Fruit fly (Drosophila melanogaster): ENCODE data around the gene Idh3g.

The Idh3g gene

DNA sequence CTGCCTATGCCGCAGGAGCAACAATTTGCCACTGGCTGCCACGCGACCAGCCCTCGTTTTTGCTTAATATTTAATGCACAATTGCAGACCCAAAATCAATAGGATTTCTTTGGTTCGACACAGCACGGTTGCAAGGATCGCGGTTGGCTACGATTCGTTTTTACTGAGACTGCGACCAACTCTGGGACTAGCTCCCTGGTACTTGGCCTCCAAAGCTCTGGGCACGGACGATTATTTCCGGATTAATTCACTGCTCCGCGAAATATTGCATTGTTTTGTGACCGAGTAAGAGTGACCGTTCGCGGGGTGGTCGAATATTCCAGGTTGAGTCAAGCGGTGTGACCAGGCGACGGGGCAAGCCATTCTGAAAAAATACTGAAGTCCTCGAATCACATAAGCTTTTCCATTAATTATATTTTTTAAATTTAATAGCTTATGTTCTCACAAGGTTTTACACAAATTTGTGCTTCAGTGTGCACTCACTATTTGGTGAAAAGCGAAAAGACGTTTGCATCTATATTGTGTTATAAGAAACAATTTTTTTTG, 19.6 kb upstream of the Idh3g start, which contains the start of gene Tnks:
Gene Tnks (minus strand): TSS at position 302 of the 546 bp plus-strand sequence.
- TF ChIP-seq CG17806 (tag; optimal IDR thresholded peaks at IDR 0.05) = no peak
- TF ChIP-seq CG34367 (tag; optimal IDR thresholded peaks at IDR 0.05) = no peak
- TF ChIP-seq fd96Ca (GFP tag; IDR thresholded peaks at IDR 0.05) = 0 out of 3 replicates have a peak, but pooled peaks have one; percentile 19
- no peak for TF ChIP-seq Pif1A (GFP tag; optimal IDR thresholded peaks at IDR 0.05)
- no peak for TF ChIP-seq CG12605 (GFP tag; IDR thresholded peaks at IDR 0.05)
- TF ChIP-seq CG8159 (tag; optimal IDR thresholded peaks at IDR 0.05) = peak; percentile 5

dm6 chr3R:25661531-25662193, 19.0 kb upstream of the Idh3g start, which contains the start of gene RASSF8:
Gene RASSF8, plus strand, starts transcription at chr3R:25661795.
- TF ChIP-seq CG8159 (tag; optimal IDR thresholded peaks at IDR 0.05) = no peak
- peak; percentile 1 for TF ChIP-seq Pif1A (GFP tag; optimal IDR thresholded peaks at IDR 0.05)
- TF ChIP-seq CG8301 (tag; optimal IDR thresholded peaks at IDR 0.05) = peak; percentile 23
- peak; percentile 17; the same call in 1 of the 3 replicates for TF ChIP-seq fd96Ca (GFP tag; IDR thresholded peaks at IDR 0.05)
- peak; percentile 11 for TF ChIP-seq Pif1B (GFP tag; optimal IDR thresholded peaks at IDR 0.05)

DNA sequence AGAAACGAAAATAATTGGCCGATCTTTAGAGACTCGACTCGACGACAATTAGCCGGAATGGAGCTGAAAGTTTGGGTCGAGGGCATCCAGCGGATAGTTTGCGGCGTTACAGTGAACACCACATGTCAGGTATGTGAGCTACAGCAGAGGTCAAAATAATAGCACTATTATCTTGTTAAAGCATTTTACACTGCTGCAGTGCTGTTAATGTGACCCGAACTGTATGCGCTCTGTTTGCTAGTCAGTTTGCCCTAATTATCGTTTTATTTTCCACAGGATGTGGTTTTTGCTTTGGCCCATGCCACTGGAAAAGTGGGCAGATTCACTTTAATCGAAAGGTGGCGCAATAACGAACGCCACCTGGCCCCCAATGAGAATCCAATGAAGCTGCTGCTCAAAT, 18.3 kb upstream of the Idh3g start:
- TF ChIP-seq CG10348 (GFP tag; IDR thresholded peaks at IDR 0.05) (no peak), CG32121 (GFP tag; IDR thresholded peaks at IDR 0.05) (no peak), CG15710 (tag; optimal IDR thresholded peaks at IDR 0.05) (no peak), gl (tag; optimal IDR thresholded peaks at IDR 0.05) (no peak), rn (GFP tag; IDR thresholded peaks at IDR 0.05) (no peak), CG9948 (tag; optimal IDR thresholded peaks at IDR 0.05) (no peak), CG14655 (GFP tag; optimal IDR thresholded peaks at IDR 0.05) (no peak), EcR (GFP tag; optimal IDR thresholded peaks at IDR 0.05) (no peak), Snoo (tag; optimal IDR thresholded peaks at IDR 0.05) (no peak), D1 (tag; optimal IDR thresholded peaks at IDR 0.05) (no peak), fd96Ca (GFP tag; IDR thresholded peaks at IDR 0.05) (no peak), CG34367 (tag; optimal IDR thresholded peaks at IDR 0.05) (no peak), CG13204 (GFP tag; optimal IDR thresholded peaks at IDR 0.05) (no peak), Pif1B (GFP tag; optimal IDR thresholded peaks at IDR 0.05) (no peak), CG4496 (GFP tag; IDR thresholded peaks at IDR 0.05) (no peak), CG12605 (GFP tag; IDR thresholded peaks at IDR 0.05) (no peak), Pif1A (GFP tag; optimal IDR thresholded peaks at IDR 0.05) (no peak), Ets98B (GFP tag; IDR thresholded peaks at IDR 0.05) (no peak; the same call in 1 of the 2 replicates), CG8301 (tag; optimal IDR thresholded peaks at IDR 0.05) (no peak)

DNA sequence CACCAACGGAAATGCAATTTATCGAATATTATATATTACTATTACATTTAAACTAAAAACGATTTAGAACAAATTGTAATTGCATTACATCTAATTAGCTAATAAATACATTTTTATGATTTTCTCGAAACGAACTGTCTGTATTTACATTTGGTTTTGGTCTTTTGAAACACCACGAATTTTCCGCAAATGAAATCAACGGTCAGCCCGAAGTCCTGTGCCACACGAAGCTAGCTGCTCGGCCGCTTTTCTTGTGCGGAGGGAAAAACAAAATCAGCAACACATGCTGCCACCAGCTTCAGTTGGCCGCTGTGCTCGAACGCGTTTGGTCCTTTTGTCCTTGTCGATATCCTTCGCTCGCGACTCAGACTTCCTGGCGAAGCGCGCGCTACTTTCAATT, 15.1 kb upstream of the Idh3g start, which contains the start of gene Lgr3:
Gene Lgr3 (plus strand): TSS at position 301 of the 400 bp plus-strand sequence.
- no peak for TF ChIP-seq fd96Ca (GFP tag; IDR thresholded peaks at IDR 0.05)
- TF ChIP-seq CG12605 (GFP tag; IDR thresholded peaks at IDR 0.05) = no peak
- no peak for TF ChIP-seq gl (tag; optimal IDR thresholded peaks at IDR 0.05)
- TF ChIP-seq CG34367 (tag; optimal IDR thresholded peaks at IDR 0.05) = no peak
- TF ChIP-seq CG8301 (tag; optimal IDR thresholded peaks at IDR 0.05) = no peak

DNA sequence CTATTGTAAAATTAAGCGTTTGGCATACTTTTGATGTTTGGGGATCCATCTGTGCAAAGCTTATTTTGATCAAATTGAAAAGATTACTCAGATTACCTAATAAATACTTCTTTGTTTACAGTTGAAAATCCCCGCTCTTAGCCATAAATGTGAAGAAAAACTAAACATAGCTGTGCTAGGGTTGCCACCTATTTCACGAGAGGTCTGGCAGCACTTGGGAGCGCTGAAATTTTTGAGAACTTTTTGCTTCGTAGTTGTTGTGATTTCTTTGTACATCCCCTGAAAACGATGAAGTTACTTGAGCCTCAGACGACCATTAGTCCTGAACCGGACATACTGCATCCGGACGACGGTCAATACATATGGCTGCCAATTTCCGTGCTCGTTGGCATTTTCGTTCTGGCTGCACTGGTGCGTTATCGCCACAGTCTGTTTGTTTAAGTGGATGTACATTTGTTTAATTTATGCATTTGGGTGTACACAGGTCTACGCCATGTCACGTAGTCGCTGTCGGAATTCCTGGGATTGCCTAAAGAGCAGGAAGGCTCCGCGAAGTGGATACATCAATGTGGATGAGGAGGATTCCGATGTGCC, 2.1 kb upstream of the Idh3g start, which contains the start of the genes CG4730 and CG5039:
Gene CG4730 (minus strand): TSS at position 194 of the 594 bp plus-strand sequence.
Gene CG5039 (plus strand): TSS at position 195 of the 594 bp plus-strand sequence.
- TF ChIP-seq Snoo (tag; optimal IDR thresholded peaks at IDR 0.05) = no peak
- TF ChIP-seq CG8301 (tag; optimal IDR thresholded peaks at IDR 0.05) = no peak
- no peak for TF ChIP-seq CG34367 (tag; optimal IDR thresholded peaks at IDR 0.05)
- TF ChIP-seq D1 (tag; optimal IDR thresholded peaks at IDR 0.05) = no peak
- no peak for TF ChIP-seq CG9948 (tag; optimal IDR thresholded peaks at IDR 0.05)
- TF ChIP-seq Ets98B (GFP tag; IDR thresholded peaks at IDR 0.05) = no peak
- TF ChIP-seq rn (GFP tag; IDR thresholded peaks at IDR 0.05) = no peak
- no peak for TF ChIP-seq CG13204 (GFP tag; optimal IDR thresholded peaks at IDR 0.05)
- no peak for TF ChIP-seq fd96Ca (GFP tag; IDR thresholded peaks at IDR 0.05)
- TF ChIP-seq CG32121 (GFP tag; IDR thresholded peaks at IDR 0.05) = no peak
- TF ChIP-seq CG17806 (tag; optimal IDR thresholded peaks at IDR 0.05) = no peak
- TF ChIP-seq CG15710 (tag; optimal IDR thresholded peaks at IDR 0.05) = no peak
- TF ChIP-seq CG8159 (tag; optimal IDR thresholded peaks at IDR 0.05) = no peak
- no peak for TF ChIP-seq CG12605 (GFP tag; IDR thresholded peaks at IDR 0.05)
- TF ChIP-seq gl (tag; optimal IDR thresholded peaks at IDR 0.05) = no peak

- TF ChIP-seq Ets98B (GFP tag; IDR thresholded peaks at IDR 0.05) = peak; percentile 53
- peak; percentile 51 for TF ChIP-seq CG8159 (tag; optimal IDR thresholded peaks at IDR 0.05)
- peak; percentile 51 for TF ChIP-seq CG15710 (tag; optimal IDR thresholded peaks at IDR 0.05)
- TF ChIP-seq CG34367 (tag; optimal IDR thresholded peaks at IDR 0.05) = peak; percentile 43
- TF ChIP-seq CG8301 (tag; optimal IDR thresholded peaks at IDR 0.05) = no peak
- peak; percentile 68 for TF ChIP-seq Pif1A (GFP tag; optimal IDR thresholded peaks at IDR 0.05)
- TF ChIP-seq CG13204 (GFP tag; optimal IDR thresholded peaks at IDR 0.05) = no peak
- TF ChIP-seq gl (tag; optimal IDR thresholded peaks at IDR 0.05) = peak; percentile 57
- peak; percentile 56; the same call in 1 of the 2 replicates for TF ChIP-seq CG32121 (GFP tag; IDR thresholded peaks at IDR 0.05)
- TF ChIP-seq CG14655 (GFP tag; optimal IDR thresholded peaks at IDR 0.05) = no peak
- peak; percentile 86 for TF ChIP-seq Snoo (tag; optimal IDR thresholded peaks at IDR 0.05)
- no peak for TF ChIP-seq D1 (tag; optimal IDR thresholded peaks at IDR 0.05)
- no peak for TF ChIP-seq rn (GFP tag; IDR thresholded peaks at IDR 0.05)
- peak; percentile 66 for TF ChIP-seq Pif1B (GFP tag; optimal IDR thresholded peaks at IDR 0.05)
- peak; percentile 56; the same call in 2 of the 3 replicates for TF ChIP-seq CG4496 (GFP tag; IDR thresholded peaks at IDR 0.05)
- no peak; the same call in 2 of the 3 replicates for TF ChIP-seq fd96Ca (GFP tag; IDR thresholded peaks at IDR 0.05)
- TF ChIP-seq EcR (GFP tag; optimal IDR thresholded peaks at IDR 0.05) = no peak
- TF ChIP-seq CG17806 (tag; optimal IDR thresholded peaks at IDR 0.05) = peak; percentile 13
- TF ChIP-seq CG10348 (GFP tag; IDR thresholded peaks at IDR 0.05) = no peak
- TF ChIP-seq CG12605 (GFP tag; IDR thresholded peaks at IDR 0.05) = peak; percentile 54; the same call in 1 of the 2 replicates
- TF ChIP-seq CG9948 (tag; optimal IDR thresholded peaks at IDR 0.05) = no peak
Measured at dm6 chr3R:25684859-25685258, 4.2 kb downstream of the Idh3g start, which contains the start of gene RpL27. Gene RpL27, minus strand, starts transcription at chr3R:25685051.
